Worm (Caenorhabditis elegans): Measurements from ENCODE around the gene lido-7.

Gene lido-7

ce11 chrII:2975561-2976230 lies 12.4 kb upstream of the lido-7 start:
- TF ChIP-seq F13H6.1 (tag; optimal IDR thresholded peaks at IDR 0.05) (no peak), crh-2 (tag; optimal IDR thresholded peaks at IDR 0.05) (peak; percentile 68), blmp-1 (tag; optimal IDR thresholded peaks at IDR 0.05; ENCODE audit: insufficient read depth) (no peak), mdl-1 (tag; optimal IDR thresholded peaks at IDR 0.05) (peak in 1 of 2 experiments; percentile 3), dmd-4 (tag; optimal IDR thresholded peaks at IDR 0.05) (no peak), lin-39 (tag; optimal IDR thresholded peaks at IDR 0.05) (no peak), nhr-237 (tag; optimal IDR thresholded peaks at IDR 0.05) (no peak), nhr-77 (tag; optimal IDR thresholded peaks at IDR 0.05) (no peak), ztf-4 (tag; optimal IDR thresholded peaks at IDR 0.05) (no peak), gmeb-1 (tag; optimal IDR thresholded peaks at IDR 0.05) (peak; percentile 35), alr-1 (tag; optimal IDR thresholded peaks at IDR 0.05) (no peak), lsy-2 (tag; optimal IDR thresholded peaks at IDR 0.05) (peak in 1 of 2 experiments; percentile 24), ztf-11 (tag; optimal IDR thresholded peaks at IDR 0.05) (no peak), nhr-23 (tag; optimal IDR thresholded peaks at IDR 0.05) (no peak), ama-1 (optimal IDR thresholded peaks at IDR 0.05) (no peak), nhr-25 (tag; optimal IDR thresholded peaks at IDR 0.05) (peak; percentile 66), unc-55 (GFP tag; optimal IDR thresholded peaks at IDR 0.05) (no peak), sma-9 (GFP tag; optimal IDR thresholded peaks at IDR 0.05) (peak; percentile 44), sma-9 (tag; optimal IDR thresholded peaks at IDR 0.05) (no peak), Y55F3AM.14 (GFP tag; optimal IDR thresholded peaks at IDR 0.05) (no peak), fos-1 (tag; optimal IDR thresholded peaks at IDR 0.05) (peak; percentile 69)

ce11 chrII:2976597-2976996 lies 11.5 kb upstream of the lido-7 start, which contains the start of gene nhr-88:
Gene nhr-88 (plus strand): TSS chrII:2976639.
- TF ChIP-seq mab-5 (tag; optimal IDR thresholded peaks at IDR 0.05) = no peak
- peak; percentile 11 for TF ChIP-seq egl-27 (tag; optimal IDR thresholded peaks at IDR 0.05)
- no peak for TF ChIP-seq ztf-11 (tag; optimal IDR thresholded peaks at IDR 0.05)
- TF ChIP-seq crh-2 (tag; optimal IDR thresholded peaks at IDR 0.05) = peak; percentile 27
- peak; percentile 11 for TF ChIP-seq F13H6.1 (tag; optimal IDR thresholded peaks at IDR 0.05)
- peak; percentile 19 for TF ChIP-seq nhr-129 (tag; optimal IDR thresholded peaks at IDR 0.05)
- TF ChIP-seq unc-55 (GFP tag; optimal IDR thresholded peaks at IDR 0.05) = peak; percentile 36
- no peak for TF ChIP-seq blmp-1 (tag; optimal IDR thresholded peaks at IDR 0.05; ENCODE audit: insufficient read depth)
- TF ChIP-seq ZK546.5 (tag; optimal IDR thresholded peaks at IDR 0.05) = no peak
- peak; percentile 31 for TF ChIP-seq sma-9 (GFP tag; optimal IDR thresholded peaks at IDR 0.05)
- TF ChIP-seq sma-9 (tag; optimal IDR thresholded peaks at IDR 0.05) = no peak
- TF ChIP-seq lsy-2 (tag; optimal IDR thresholded peaks at IDR 0.05) = peak in 1 of 2 experiments; percentile 37
- peak in 1 of 2 experiments; percentile 35 for TF ChIP-seq mdl-1 (tag; optimal IDR thresholded peaks at IDR 0.05)
- TF ChIP-seq C34F6.9 (tag; optimal IDR thresholded peaks at IDR 0.05) = peak; percentile 4
- peak; percentile 13 for TF ChIP-seq Y55F3AM.14 (GFP tag; optimal IDR thresholded peaks at IDR 0.05)
- peak; percentile 72 for TF ChIP-seq ama-1 (optimal IDR thresholded peaks at IDR 0.05)
- TF ChIP-seq lin-11 (tag; optimal IDR thresholded peaks at IDR 0.05) = peak; percentile 53
- TF ChIP-seq zag-1 (tag; optimal IDR thresholded peaks at IDR 0.05) = peak; percentile 56

DNA sequence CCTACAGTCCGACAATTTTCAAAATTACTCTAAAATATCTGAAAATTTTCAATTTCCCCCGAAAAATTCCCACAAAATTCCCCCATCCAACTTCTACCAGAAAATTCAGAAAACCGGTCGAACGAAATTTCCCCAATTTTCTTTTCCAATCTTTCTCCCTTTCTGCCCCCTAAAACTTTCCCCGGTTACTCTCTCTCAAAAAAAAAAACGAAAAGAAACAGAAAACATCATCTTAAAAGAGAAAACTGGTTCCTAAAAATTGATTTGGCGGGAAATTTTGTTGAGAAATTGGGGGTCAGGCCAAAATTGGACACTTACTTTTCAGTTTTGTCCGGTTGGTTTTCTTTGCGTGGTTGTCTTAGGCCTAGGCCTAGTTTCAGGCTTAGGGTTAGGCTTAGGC lies 10.4 kb upstream of the lido-7 start:
- TF ChIP-seq nhr-12 (tag; optimal IDR thresholded peaks at IDR 0.05) (no peak), unc-39 (tag; optimal IDR thresholded peaks at IDR 0.05) (no peak), nhr-25 (tag; optimal IDR thresholded peaks at IDR 0.05) (no peak), fos-1 (tag; optimal IDR thresholded peaks at IDR 0.05) (no peak), blmp-1 (tag; optimal IDR thresholded peaks at IDR 0.05; ENCODE audit: insufficient read depth) (peak; percentile 75)

DNA sequence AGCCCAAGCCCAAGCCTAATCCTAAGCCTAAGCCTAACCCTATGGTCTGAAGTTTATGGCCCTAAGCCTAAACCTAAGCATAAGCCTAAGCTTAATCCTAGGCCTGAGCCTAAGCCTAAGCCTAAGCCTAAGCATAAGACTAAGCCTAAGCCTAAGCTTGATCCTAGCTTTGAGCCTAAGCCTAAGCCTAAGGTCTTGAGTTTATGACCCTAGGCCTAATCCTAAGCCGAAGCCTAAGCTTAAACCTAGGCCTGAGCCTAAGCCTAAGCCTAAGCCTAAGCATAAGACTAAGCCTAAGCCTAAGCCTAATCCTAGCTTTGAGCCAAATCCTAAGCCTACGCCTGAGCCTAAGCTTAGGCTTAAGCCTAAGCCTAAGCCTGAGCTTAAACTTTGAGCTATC lies 9.0 kb upstream of the lido-7 start:
- TF ChIP-seq F13H6.1 (tag; optimal IDR thresholded peaks at IDR 0.05) = no peak
- TF ChIP-seq sem-4 (tag; optimal IDR thresholded peaks at IDR 0.05) = no peak
- TF ChIP-seq lin-39 (tag; optimal IDR thresholded peaks at IDR 0.05) = no peak
- TF ChIP-seq lsy-2 (tag; optimal IDR thresholded peaks at IDR 0.05) = no peak
- no peak for TF ChIP-seq snpc-4 (tag; optimal IDR thresholded peaks at IDR 0.05)
- TF ChIP-seq elt-1 (tag; optimal IDR thresholded peaks at IDR 0.05) = no peak
- TF ChIP-seq peb-1 (tag; optimal IDR thresholded peaks at IDR 0.05) = no peak

- TF ChIP-seq sem-4 (tag; optimal IDR thresholded peaks at IDR 0.05) = no peak
- TF ChIP-seq alr-1 (tag; optimal IDR thresholded peaks at IDR 0.05) = no peak
- TF ChIP-seq R02D3.7 (tag; optimal IDR thresholded peaks at IDR 0.05) = no peak
- TF ChIP-seq sma-9 (GFP tag; optimal IDR thresholded peaks at IDR 0.05) = no peak
- TF ChIP-seq sma-9 (tag; optimal IDR thresholded peaks at IDR 0.05) = no peak
- no peak for TF ChIP-seq aly-2 (tag; optimal IDR thresholded peaks at IDR 0.05)
- TF ChIP-seq zag-1 (tag; optimal IDR thresholded peaks at IDR 0.05) = no peak
- no peak for TF ChIP-seq mbf-1 (tag; optimal IDR thresholded peaks at IDR 0.05)
- TF ChIP-seq skn-1 (tag; optimal IDR thresholded peaks at IDR 0.05) = no peak
- no peak for TF ChIP-seq sma-3 (GFP tag; optimal IDR thresholded peaks at IDR 0.05)
- TF ChIP-seq ztf-11 (tag; optimal IDR thresholded peaks at IDR 0.05) = no peak
- no peak for TF ChIP-seq lin-11 (tag; optimal IDR thresholded peaks at IDR 0.05)
- TF ChIP-seq ztf-1 (GFP tag; conservative IDR thresholded peaks at IDR 0.05) = no peak
- TF ChIP-seq unc-62 (GFP tag; optimal IDR thresholded peaks at IDR 0.05) = no peak
- no peak for TF ChIP-seq peb-1 (tag; optimal IDR thresholded peaks at IDR 0.05)
Measured at ce11 chrII:2984383-2984782, 3.7 kb upstream of the lido-7 start.

Data from whole organism, L2 larva.